Worm (Caenorhabditis elegans) whole organism, late embryonic: Measurements from ENCODE around the gene F35H12.5.

Source experiments
- F13H6.1 ChIP-seq: sonication (generic microtip); optimal IDR thresholded peaks from 2 replicates; lab custom pipeline; 2016; ENCODE audit warnings: missing genetic modification characterization, missing compliant biosample characterization
- T23F11.4 ChIP-seq: fragments of 200-800 bp; sonication (Bioruptor generic); optimal IDR thresholded peaks from 2 replicates; lab custom pipeline; 2018; ENCODE audit warnings: mild to moderate bottlenecking, missing genetic modification characterization, missing compliant biosample characterization
- ceh-18 ChIP-seq: sonication (generic microtip); optimal IDR thresholded peaks from 2 replicates; lab custom pipeline; 2016; ENCODE audit warnings: missing genetic modification characterization, missing compliant biosample characterization
- ceh-19 ChIP-seq: fragments of 200-800 bp; sonication (Bioruptor generic); optimal IDR thresholded peaks from 2 replicates; lab custom pipeline; 2018; ENCODE audit warnings: mild to moderate bottlenecking, missing genetic modification characterization, missing compliant biosample characterization
- ceh-24 ChIP-seq: sonication (generic microtip); optimal IDR thresholded peaks from 2 replicates; lab custom pipeline; 2016; ENCODE audit warnings: mild to moderate bottlenecking, missing genetic modification characterization, missing compliant biosample characterization
- ceh-31 ChIP-seq: sonication (generic microtip); optimal IDR thresholded peaks from 2 replicates; lab custom pipeline; 2016; ENCODE audit warnings: missing genetic modification characterization, missing compliant biosample characterization
- ceh-9 ChIP-seq: sonication (generic microtip); optimal IDR thresholded peaks from 2 replicates; lab custom pipeline; 2016; ENCODE audit warnings: mild to moderate bottlenecking, missing genetic modification characterization, inconsistent platforms, missing compliant biosample characterization
- dve-1 ChIP-seq: sonication (generic microtip); optimal IDR thresholded peaks from 2 replicates; lab custom pipeline; 2017; ENCODE audit warnings: antibody characterized with exemption, mild to moderate bottlenecking, missing genetic modification characterization, missing compliant biosample characterization
- elt-4 ChIP-seq: sonication (generic microtip); optimal IDR thresholded peaks from 2 replicates; lab custom pipeline; 2016; ENCODE audit warnings: missing genetic modification characterization, missing compliant biosample characterization
- ets-4 ChIP-seq: sonication (generic microtip); optimal IDR thresholded peaks from 2 replicates; lab custom pipeline; 2016; ENCODE audit warnings: missing genetic modification characterization, missing compliant biosample characterization
- eyg-1 ChIP-seq: sonication (generic microtip); optimal IDR thresholded peaks from 2 replicates; lab custom pipeline; 2016; ENCODE audit warnings: missing genotype, missing genetic modification characterization, missing compliant biosample characterization
- fkh-10 ChIP-seq: fragments of 150-350 bp; optimal IDR thresholded peaks from 2 replicates; lab custom pipeline; 2014; ENCODE audit warnings: missing biosample characterization, missing genetic modification reagents, missing genetic modification characterization
- fkh-6 ChIP-seq: sonication (generic microtip); optimal IDR thresholded peaks from 2 replicates; lab custom pipeline; 2016; ENCODE audit warnings: missing genetic modification characterization, missing compliant biosample characterization
- gmeb-2 ChIP-seq: sonication (generic microtip); optimal IDR thresholded peaks from 2 replicates; lab custom pipeline; 2016; ENCODE audit warnings: missing genetic modification characterization, inconsistent platforms, missing compliant biosample characterization
- hlh-13 ChIP-seq: fragments of 200-800 bp; sonication (Bioruptor generic); optimal IDR thresholded peaks from 2 replicates; lab custom pipeline; 2018; ENCODE audit warnings: mild to moderate bottlenecking, missing genetic modification characterization, missing compliant biosample characterization
- hlh-15 ChIP-seq: sonication (generic microtip); optimal IDR thresholded peaks from 2 replicates; lab custom pipeline; 2016; ENCODE audit warnings: missing genetic modification characterization, missing compliant biosample characterization
- hlh-30 ChIP-seq: sonication (generic microtip); optimal IDR thresholded peaks from 2 replicates; lab custom pipeline; 2017; ENCODE audit warnings: antibody characterized with exemption, missing genetic modification characterization, missing compliant biosample characterization; ENCODE audit not compliant: insufficient read depth
- hlh-8 ChIP-seq: sonication (generic microtip); optimal IDR thresholded peaks from 2 replicates; lab custom pipeline; 2016; ENCODE audit warnings: missing genotype, missing genetic modification characterization, missing compliant biosample characterization
- nhr-11 ChIP-seq: fragments of 150-350 bp; optimal IDR thresholded peaks from 2 replicates; lab custom pipeline; 2014; ENCODE audit warnings: missing biosample characterization, missing genetic modification characterization
- nhr-232 ChIP-seq: sonication (generic microtip); optimal IDR thresholded peaks from 2 replicates; lab custom pipeline; 2016; ENCODE audit warnings: missing genetic modification characterization, missing compliant biosample characterization
- npax-4 ChIP-seq: sonication (generic microtip); optimal IDR thresholded peaks from 2 replicates; lab custom pipeline; 2016; ENCODE audit warnings: missing genetic modification characterization, missing compliant biosample characterization
- pag-3 ChIP-seq: sonication (generic microtip); optimal IDR thresholded peaks from 2 replicates; lab custom pipeline; 2016; ENCODE audit warnings: missing compliant biosample characterization, missing genetic modification characterization, borderline replicate concordance
- pha-4 ChIP-seq: fragments of 150-350 bp; optimal IDR thresholded peaks from 2 replicates; lab custom pipeline; 2018; ENCODE audit warnings: missing biosample characterization, missing genetic modification reagents, missing genetic modification characterization
- pros-1 ChIP-seq: fragments of 150-350 bp; optimal IDR thresholded peaks from 2 replicates; lab custom pipeline; 2014; ENCODE audit warnings: missing biosample characterization, missing genetic modification reagents, missing genetic modification characterization
- ref-2 ChIP-seq: sonication (generic microtip); optimal IDR thresholded peaks from 2 replicates; lab custom pipeline; 2016; ENCODE audit warnings: missing genetic modification characterization, missing compliant biosample characterization
- sdc-2 ChIP-seq: sonication (generic microtip); optimal IDR thresholded peaks from 2 replicates; lab custom pipeline; 2016; ENCODE audit warnings: missing genotype, missing genetic modification characterization, missing compliant biosample characterization
- sox-2 ChIP-seq: fragments of 200-800 bp; sonication (Bioruptor generic); IDR thresholded peaks from 2 replicates; pipeline ENCODE4 v1.3.6; 2022; ENCODE audit warnings: missing genetic modification reagents, missing genetic modification characterization, missing compliant biosample characterization
- sox-4 ChIP-seq: sonication (generic microtip); optimal IDR thresholded peaks from 2 replicates; lab custom pipeline; 2017; ENCODE audit warnings: mild to moderate bottlenecking, missing genetic modification characterization, inconsistent platforms, missing compliant biosample characterization
- syd-9 ChIP-seq: sonication (generic microtip); optimal IDR thresholded peaks from 2 replicates; lab custom pipeline; 2016; ENCODE audit warnings: mild to moderate bottlenecking, missing genetic modification characterization, moderate library complexity, missing compliant biosample characterization
- tbx-2 ChIP-seq: sonication (generic microtip); optimal IDR thresholded peaks from 2 replicates; lab custom pipeline; 2016; ENCODE audit warnings: missing genetic modification characterization, missing compliant biosample characterization
- ttx-3 ChIP-seq: sonication (generic microtip); optimal IDR thresholded peaks from 2 replicates; lab custom pipeline; 2016; ENCODE audit warnings: missing genetic modification reagents, missing genetic modification characterization, missing compliant biosample characterization
- unc-3 ChIP-seq, 2 experiments: fragments of 200-800 bp in 1 of 2; sonication (Bioruptor generic) in 1 of 2; sonication (generic microtip) in 1 of 2; conservative IDR thresholded peaks in 1 of 2; optimal IDR thresholded peaks in 1 of 2; 2 replicates each; pipeline versions ENCODE4 v1.3.6 to Lab custom; 2016 to 2022; ENCODE audit warnings: missing compliant biosample characterization in 2 of 2, missing genetic modification characterization in 2 of 2, missing genetic modification reagents in 1 of 2
- unc-42 ChIP-seq: sonication (generic microtip); optimal IDR thresholded peaks from 2 replicates; lab custom pipeline; 2016; ENCODE audit warnings: missing genotype, missing genetic modification characterization, missing compliant biosample characterization
- unc-55 ChIP-seq: sonication (generic microtip); optimal IDR thresholded peaks from 2 replicates; lab custom pipeline; 2017; ENCODE audit warnings: missing biosample characterization, missing genetic modification reagents, missing genetic modification characterization
- zip-5 ChIP-seq: sonication (generic microtip); optimal IDR thresholded peaks from 2 replicates; lab custom pipeline; 2016; ENCODE audit warnings: missing genetic modification characterization, missing compliant biosample characterization
- ztf-16 ChIP-seq: sonication (generic microtip); optimal IDR thresholded peaks from 2 replicates; lab custom pipeline; 2017; ENCODE audit warnings: missing genetic modification characterization, missing compliant biosample characterization

The F35H12.5 gene

DNA sequence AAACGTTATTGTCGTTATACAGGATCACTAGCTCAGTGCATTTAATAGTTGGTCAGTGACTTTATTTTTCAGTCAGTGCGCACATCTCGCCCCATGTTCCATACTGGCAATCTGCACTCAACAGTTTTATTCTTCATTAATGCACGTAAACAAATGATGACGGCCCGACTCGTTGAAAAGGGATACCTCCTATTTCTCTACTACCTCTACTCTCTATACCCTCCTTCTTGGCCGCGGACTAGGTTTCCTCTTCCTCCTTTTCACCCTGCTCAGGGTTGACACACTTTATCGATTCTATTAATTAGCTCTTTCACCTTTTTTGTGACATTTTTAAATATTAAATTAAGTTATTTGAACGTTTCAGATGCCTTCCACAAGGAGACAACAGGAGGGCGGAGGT lies 2.7 kb upstream of the F35H12.5 start, which contains the start of gene sel-12 (continued):
- TF ChIP-seq pag-3 (tag; lab: Kevin White, UChicago) (no peak), tbx-2 (tag; lab: Kevin White, UChicago) (peak; percentile 27), ttx-3 (tag; lab: Kevin White, UChicago) (no peak), sdc-2 (peak; percentile 24), npax-4 (tag; lab: Kevin White, UChicago) (no peak), pha-4 (tag; lab: Kevin White, UChicago) (no peak), pros-1 (no peak), ceh-24 (tag; lab: Kevin White, UChicago) (no peak), unc-55 (GFP tag; lab: Kevin White, UChicago) (no peak), fkh-10 (GFP tag; lab: Kevin White, UChicago) (no peak), F13H6.1 (tag; lab: Kevin White, UChicago) (no peak), fkh-6 (tag; lab: Kevin White, UChicago) (no peak), sox-4 (tag; lab: Kevin White, UChicago) (no peak), eyg-1 (no peak), unc-3 (GFP tag; conservative IDR thresholded peaks at IDR 0.05; lab: Robert Waterston, UW) (no peak), unc-3 (tag; optimal IDR thresholded peaks at IDR 0.05; lab: Kevin White, UChicago) (no peak)

DNA sequence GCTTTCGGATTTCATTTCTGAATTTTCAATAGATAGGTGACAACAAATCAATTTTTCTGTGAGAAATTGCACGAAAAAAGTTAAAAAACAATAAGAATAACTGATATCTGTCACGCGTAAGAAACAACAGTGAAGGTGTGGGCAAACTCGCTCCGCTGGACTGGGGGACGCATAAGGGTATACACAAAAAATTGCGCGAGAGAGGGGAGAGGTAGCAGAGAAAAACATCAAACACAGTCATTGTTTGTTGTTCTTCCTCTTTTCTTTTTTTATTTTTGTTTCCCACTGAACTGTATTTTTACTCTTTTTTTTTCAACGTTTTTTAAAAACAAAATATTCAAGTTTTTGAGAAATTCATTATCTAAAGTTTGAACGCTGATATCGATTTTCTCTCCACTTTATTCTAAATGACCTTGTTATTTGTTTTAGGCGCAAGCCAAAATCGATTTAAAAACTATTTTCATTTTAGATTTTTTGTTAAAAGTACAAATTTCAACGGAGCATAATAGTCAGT lies 6.4 kb downstream of the F35H12.5 start, which contains the start of the genes pifk-1 and tbc-11:
TSS of gene pifk-1 (minus strand) at position 17 of the 514 bp plus-strand sequence.
TSS of gene tbc-11 (plus strand) at position 464 of the 514 bp plus-strand sequence.
- TF ChIP-seq hlh-30 (tag; lab: Kevin White, UChicago) (peak; percentile 47), hlh-8 (tag; lab: Kevin White, UChicago) (no peak), syd-9 (tag; lab: Kevin White, UChicago) (no peak), ceh-9 (tag; lab: Kevin White, UChicago) (no peak), pha-4 (tag; lab: Kevin White, UChicago) (no peak)

DNA sequence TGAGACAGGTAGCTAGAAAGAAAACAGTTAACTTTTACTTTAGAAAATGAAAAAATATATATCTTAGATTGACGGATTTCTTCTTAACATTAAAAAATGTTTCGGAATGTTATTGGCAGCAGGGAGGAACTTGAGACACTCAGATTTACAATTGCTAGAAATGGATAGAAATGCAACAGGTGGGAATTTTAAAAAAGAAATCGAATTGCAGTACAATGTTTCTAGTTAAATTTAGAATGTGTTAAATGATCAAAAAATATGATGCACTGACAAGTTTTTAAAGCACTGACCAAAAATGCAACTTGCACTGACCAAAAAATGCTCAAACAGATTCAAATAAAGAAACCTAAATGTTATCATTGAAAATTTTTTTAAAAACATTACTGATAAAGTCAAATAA lies 7.9 kb downstream of the F35H12.5 start:
- TF ChIP-seq ceh-18 (tag; lab: Kevin White, UChicago) (no peak), hlh-15 (tag; lab: Kevin White, UChicago) (no peak), gmeb-2 (tag; lab: Kevin White, UChicago) (no peak), ets-4 (tag; lab: Kevin White, UChicago) (no peak), ref-2 (no peak), npax-4 (tag; lab: Kevin White, UChicago) (no peak), hlh-13 (GFP tag; lab: Kevin White, UChicago) (no peak), elt-4 (tag; lab: Kevin White, UChicago) (no peak), dve-1 (tag; lab: Kevin White, UChicago) (no peak), eyg-1 (no peak), nhr-11 (tag; lab: Kevin White, UChicago) (no peak), hlh-8 (tag; lab: Kevin White, UChicago) (no peak), ceh-31 (tag; lab: Kevin White, UChicago) (no peak), zip-5 (tag; lab: Kevin White, UChicago) (no peak), nhr-232 (tag; lab: Kevin White, UChicago) (no peak), unc-42 (tag; lab: Kevin White, UChicago) (no peak), T23F11.4 (GFP tag; lab: Kevin White, UChicago) (no peak), sox-2 (no peak), ceh-19 (GFP tag; lab: Kevin White, UChicago) (no peak)

DNA sequence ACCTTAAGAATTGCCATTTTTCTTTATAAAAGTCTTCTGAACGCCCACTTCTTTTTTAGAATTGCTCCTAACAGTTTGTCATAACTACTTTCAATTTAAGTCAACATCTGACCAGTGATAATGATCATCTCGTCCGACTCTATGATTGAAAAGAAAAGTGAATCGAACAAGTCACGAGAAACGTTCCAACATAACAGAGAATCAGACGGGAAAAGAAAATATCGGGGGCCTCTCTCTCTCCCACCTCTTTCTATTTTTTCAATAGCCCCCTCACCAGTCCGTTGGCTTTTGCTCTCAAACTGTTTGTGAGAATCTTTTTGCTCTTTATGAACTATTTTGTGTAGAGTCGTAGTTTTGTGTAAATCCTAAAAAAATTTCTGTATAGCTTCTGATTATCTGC lies 9.4 kb downstream of the F35H12.5 start:
- TF ChIP-seq hlh-15 (tag; lab: Kevin White, UChicago), result no peak
- no peak for TF ChIP-seq ztf-16
- no peak for TF ChIP-seq hlh-30 (tag; lab: Kevin White, UChicago)
- TF ChIP-seq, all 69 proteins: peak for 0
